Fruit fly (Drosophila melanogaster): ENCODE measurements around the gene Rsf1.

Rsf1 gene

dm6 chr2L:10221387-10221705 is 42.0 kb downstream of the Rsf1 start (continued):
- TF ChIP-seq ash1 (GFP tag; optimal IDR thresholded peaks at IDR 0.05) (no peak), dpn (GFP tag; optimal IDR thresholded peaks at IDR 0.05) (no peak), cas (GFP tag; IDR thresholded peaks at IDR 0.05) (no peak), Hmx (GFP tag; optimal IDR thresholded peaks at IDR 0.05) (no peak), ham (GFP tag; IDR thresholded peaks at IDR 0.05) (no peak), CG11398 (GFP tag; optimal IDR thresholded peaks at IDR 0.05) (no peak), CG7839 (tag; optimal IDR thresholded peaks at IDR 0.05) (no peak), CG6765 (GFP tag; optimal IDR thresholded peaks at IDR 0.05) (no peak), Nf-YA (GFP tag; IDR thresholded peaks at IDR 0.05) (no peak), fd96Cb (tag; optimal IDR thresholded peaks at IDR 0.05) (no peak), CG6272 (GFP tag; IDR thresholded peaks at IDR 0.05) (no peak), grau (tag; optimal IDR thresholded peaks at IDR 0.05) (no peak), MESR4 (GFP tag; optimal IDR thresholded peaks at IDR 0.05) (peak; percentile 58), ken (GFP tag; IDR thresholded peaks at IDR 0.05) (no peak), oc (tag; optimal IDR thresholded peaks at IDR 0.05) (no peak), slbo (GFP tag; IDR thresholded peaks at IDR 0.05) (no peak), crp (GFP tag; optimal IDR thresholded peaks at IDR 0.05) (no peak), Hmr (GFP tag; optimal IDR thresholded peaks at IDR 0.05) (no peak), Dll (GFP tag; IDR thresholded peaks at IDR 0.05; ENCODE audit: partially characterized antibody) (no peak; the same call in 3 of the 4 replicates), CG6689 (GFP tag; IDR thresholded peaks at IDR 0.05) (no peak), hbn (GFP tag; IDR thresholded peaks at IDR 0.05; ENCODE audit: partially characterized antibody) (no peak; the same call in 1 of the 2 replicates), jigr1 (GFP tag; IDR thresholded peaks at IDR 0.05) (no peak), gce (GFP tag; IDR thresholded peaks at IDR 0.05) (no peak), wdn (GFP tag; IDR thresholded peaks at IDR 0.05) (no peak), CG32532 (GFP tag; IDR thresholded peaks at IDR 0.05) (no peak), slou (GFP tag; optimal IDR thresholded peaks at IDR 0.05) (no peak)

- TF ChIP-seq Lim3 (GFP tag; IDR thresholded peaks at IDR 0.05) (no peak), tin (GFP tag; optimal IDR thresholded peaks at IDR 0.05) (no peak), gsb (GFP tag; IDR thresholded peaks at IDR 0.05) (no peak), CG6791 (GFP tag; IDR thresholded peaks at IDR 0.05; ENCODE audit: partially characterized antibody) (peak; percentile 56; the same call in 2 of the 3 replicates), CG4730 (GFP tag; IDR thresholded peaks at IDR 0.05) (no peak), Ptx1 (GFP tag; IDR thresholded peaks at IDR 0.05) (no peak), ci (GFP tag; IDR thresholded peaks at IDR 0.05) (no peak), CG6654 (GFP tag; optimal IDR thresholded peaks at IDR 0.05) (no peak), Hr3 (GFP tag; optimal IDR thresholded peaks at IDR 0.05) (peak; percentile 17), CG15269 (tag; optimal IDR thresholded peaks at IDR 0.05) (no peak), CG13894 (tag; optimal IDR thresholded peaks at IDR 0.05) (no peak), Lhr (GFP tag; optimal IDR thresholded peaks at IDR 0.05) (peak; percentile 33), CG15601 (tag; optimal IDR thresholded peaks at IDR 0.05) (no peak), eve (GFP tag; optimal IDR thresholded peaks at IDR 0.05) (no peak), Nf-YA (GFP tag; IDR thresholded peaks at IDR 0.05) (no peak), psq (GFP tag; optimal IDR thresholded peaks at IDR 0.05) (no peak), Doc3 (GFP tag; IDR thresholded peaks at IDR 0.05; ENCODE audit: partially characterized antibody) (0 out of 3 replicates have a peak, but pooled peaks have one; percentile 28), CG9817 (tag; optimal IDR thresholded peaks at IDR 0.05) (no peak), CG34224 (GFP tag; IDR thresholded peaks at IDR 0.05; ENCODE audit: partially characterized antibody) (no peak), al (GFP tag; IDR thresholded peaks at IDR 0.05) (no peak), Adf1 (GFP tag; IDR thresholded peaks at IDR 0.05) (no peak), grau (tag; optimal IDR thresholded peaks at IDR 0.05) (no peak), run (tag; optimal IDR thresholded peaks at IDR 0.05) (no peak), NC2β (GFP tag; optimal IDR thresholded peaks at IDR 0.05) (no peak), CG10431 (GFP tag; optimal IDR thresholded peaks at IDR 0.05) (no peak), CG13624 (GFP tag; optimal IDR thresholded peaks at IDR 0.05) (no peak)
Measured at dm6 chr2L:10220501-10221386, 42.6 kb downstream of the Rsf1 start, which contains the start of the genes Npc1a and Prosalpha6. TSS of gene Npc1a (minus strand) at chr2L:10221216. TSS of gene Prosalpha6 (plus strand) at chr2L:10221351.

Measured in whole organism, embryonic.